Worm (Caenorhabditis elegans): ENCODE results near the gene C49H3.4.
A peak's percentile ranks its signal among the peaks of the same experiment; 100 is the strongest.

The C49H3.4 gene

DNA sequence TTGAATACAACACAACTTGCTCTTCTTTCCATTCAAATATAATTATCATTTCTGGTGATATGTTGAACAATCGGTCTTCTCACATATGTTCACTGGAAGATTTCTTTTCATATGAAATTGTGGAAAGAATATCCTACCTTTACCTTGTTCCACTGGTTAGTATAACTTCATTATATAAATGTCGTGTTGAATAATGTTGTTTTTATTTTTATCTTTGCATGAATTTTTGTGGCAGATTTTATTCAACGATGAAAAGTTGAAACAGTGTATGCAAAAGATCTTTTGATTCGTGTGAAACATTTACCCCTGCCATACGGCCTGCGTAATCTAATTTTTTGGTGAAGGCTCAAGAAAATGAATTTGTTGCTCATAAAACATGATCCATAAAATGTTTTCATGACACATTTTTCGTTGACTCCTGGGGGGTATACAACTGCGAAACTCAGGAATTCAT, 46.8 kb downstream of the C49H3.4 start (continued):
- TF ChIP-seq fkh-3 (tag; optimal IDR thresholded peaks at IDR 0.05) (peak; percentile 88), ceh-40 (GFP tag; IDR thresholded peaks at IDR 0.05) (0 out of 2 replicates have a peak, but pooled peaks have one; percentile 33), sea-2 (GFP tag; IDR thresholded peaks at IDR 0.05) (no peak), ceh-79 (tag; optimal IDR thresholded peaks at IDR 0.05) (peak; percentile 50), athp-1 (tag; optimal IDR thresholded peaks at IDR 0.05) (peak; percentile 65), F39B2.1 (GFP tag; IDR thresholded peaks at IDR 0.05) (peak; percentile 76), tbx-9 (tag; optimal IDR thresholded peaks at IDR 0.05; ENCODE audit: borderline replicate concordance) (peak; percentile 28), tbp1 (GFP tag; optimal IDR thresholded peaks at IDR 0.05) (peak; percentile 61), lsl-1 (GFP tag; optimal IDR thresholded peaks at IDR 0.05) (peak; percentile 55), mes-4 (tag; optimal IDR thresholded peaks at IDR 0.05) (peak; percentile 44), nfya-2 (GFP tag; IDR thresholded peaks at IDR 0.05) (0 out of 2 replicates have a peak, but pooled peaks have one; percentile 21), ztf-18 (tag; optimal IDR thresholded peaks at IDR 0.05) (peak; percentile 47), aptf-3 (GFP tag; IDR thresholded peaks at IDR 0.05) (no peak), egl-44 (GFP tag; IDR thresholded peaks at IDR 0.05) (0 out of 2 replicates have a peak, but pooled peaks have one; percentile 28), T26A5.8 (tag; optimal IDR thresholded peaks at IDR 0.05) (peak; percentile 72), B0261.1 (tag; optimal IDR thresholded peaks at IDR 0.05) (no peak), lin-26 (GFP tag; IDR thresholded peaks at IDR 0.05) (peak; percentile 68), dpff-1 (tag; optimal IDR thresholded peaks at IDR 0.05) (peak; percentile 79), ets-4 (GFP tag; optimal IDR thresholded peaks at IDR 0.05) (no peak), him-1 (tag; optimal IDR thresholded peaks at IDR 0.05) (peak; percentile 52), snpc-3.4 (tag; optimal IDR thresholded peaks at IDR 0.05) (peak; percentile 67), bed-2 (GFP tag; IDR thresholded peaks at IDR 0.05) (no peak), mxl-1 (tag; optimal IDR thresholded peaks at IDR 0.05) (peak; percentile 36), ekl-4 (GFP tag; IDR thresholded peaks at IDR 0.05) (peak; percentile 86), D2030.7 (GFP tag; IDR thresholded peaks at IDR 0.05) (no peak), ztf-3 (GFP tag; optimal IDR thresholded peaks at IDR 0.05) (no peak), F57C9.4 (tag; optimal IDR thresholded peaks at IDR 0.05) (peak; percentile 78), rcor-1 (GFP tag; IDR thresholded peaks at IDR 0.05) (0 out of 2 replicates have a peak, but pooled peaks have one; percentile 11), tlf-1 (GFP tag; optimal IDR thresholded peaks at IDR 0.05) (peak; percentile 73), rpc-1 (optimal IDR thresholded peaks at IDR 0.05) (no peak), rpc-1 (tag; optimal IDR thresholded peaks at IDR 0.05) (peak; percentile 4), Y67H2A.10 (GFP tag; conservative IDR thresholded peaks at IDR 0.05) (no peak), nhr-27 (tag; optimal IDR thresholded peaks at IDR 0.05) (peak; percentile 83), ceh-100 (GFP tag; IDR thresholded peaks at IDR 0.05) (peak; percentile 59; the same call in 1 of the 2 replicates), snpc-4 (GFP tag; optimal IDR thresholded peaks at IDR 0.05) (peak; percentile 11), snpc-4 (tag; optimal IDR thresholded peaks at IDR 0.05) (peak in 1 of 4 experiments; percentile 47), lin-35 (GFP tag; optimal IDR thresholded peaks at IDR 0.05) (peak in 1 of 3 experiments; percentile 16), chd-7 (tag; optimal IDR thresholded peaks at IDR 0.05) (peak; percentile 88), rec-8 (tag; optimal IDR thresholded peaks at IDR 0.05) (peak in 1 of 2 experiments; percentile 4), hmg-1.2 (GFP tag; IDR thresholded peaks at IDR 0.05) (no peak; the same call in 1 of the 2 replicates), hmg-20 (GFP tag; IDR thresholded peaks at IDR 0.05) (no peak), F33H1.4 (GFP tag; IDR thresholded peaks at IDR 0.05) (peak; percentile 43), Y53G8AR.9 (GFP tag; conservative IDR thresholded peaks at IDR 0.05) (peak; percentile 86), lin-54 (GFP tag; optimal IDR thresholded peaks at IDR 0.05) (peak; percentile 45), Y56A3A.18 (GFP tag; IDR thresholded peaks at IDR 0.05) (no peak), hsf-1 (GFP tag; IDR thresholded peaks at IDR 0.05) (peak; percentile 80), hrde-1 (tag; optimal IDR thresholded peaks at IDR 0.05; ENCODE audit: borderline replicate concordance) (peak; percentile 89), pbrm-1 (GFP tag; IDR thresholded peaks at IDR 0.05) (peak; percentile 24; the same call in 1 of the 2 replicates), ztf-6 (GFP tag; IDR thresholded peaks at IDR 0.05) (no peak)
